Worm (Caenorhabditis elegans) whole organism, young adult: ENCODE data around the gene ral-1.
A peak's percentile ranks its signal among the peaks of the same experiment; 100 is the strongest.

ENCODE experiments used
- B0019.2 ChIP-seq: fragments of 200-800 bp; sonication (Bioruptor generic); conservative IDR thresholded peaks from 2 replicates; pipeline ENCODE4 v1.3.6; 2022; ENCODE audit warnings: missing genetic modification reagents, missing genetic modification characterization, missing compliant biosample characterization
- B0261.1 ChIP-seq: sonication (generic microtip); optimal IDR thresholded peaks from 2 replicates; lab custom pipeline; 2016; ENCODE audit warnings: mild to moderate bottlenecking, missing genetic modification characterization, moderate library complexity, missing compliant biosample characterization
- B0336.3 ChIP-seq: fragments of 200-800 bp; sonication (Bioruptor generic); IDR thresholded peaks from 2 replicates; pipeline ENCODE4 v1.3.6; 2022; ENCODE audit warnings: missing genetic modification characterization, missing compliant biosample characterization
- C06A6.2 ChIP-seq: fragments of 200-800 bp; sonication (Bioruptor generic); conservative IDR thresholded peaks from 2 replicates; pipeline ENCODE4 v1.3.6; 2022; ENCODE audit warnings: missing genetic modification characterization, missing compliant biosample characterization
- F10E7.11 ChIP-seq: sonication (generic microtip); optimal IDR thresholded peaks from 2 replicates; lab custom pipeline; 2017; ENCODE audit warnings: mild to moderate bottlenecking, missing genetic modification characterization, moderate library complexity, missing compliant biosample characterization
- F37B4.10 ChIP-seq: fragments of 200-800 bp; sonication (Bioruptor generic); IDR thresholded peaks from 2 replicates; pipeline ENCODE4 v1.3.6; 2022; ENCODE audit warnings: missing genetic modification characterization, missing compliant biosample characterization
- K12H6.12 ChIP-seq: fragments of 200-800 bp; sonication (Bioruptor generic); optimal IDR thresholded peaks from 2 replicates; lab custom pipeline; 2018; ENCODE audit warnings: mild to moderate bottlenecking, missing genetic modification characterization, missing compliant biosample characterization
- Y67H2A.10 ChIP-seq: fragments of 200-800 bp; sonication (Bioruptor generic); conservative IDR thresholded peaks from 2 replicates; pipeline ENCODE4 v1.3.6; 2022; ENCODE audit warnings: missing genetic modification reagents, missing genetic modification characterization, missing compliant biosample characterization
- Y79H2A.3 ChIP-seq: fragments of 200-800 bp; sonication (Bioruptor generic); conservative IDR thresholded peaks from 2 replicates; pipeline ENCODE4 v1.3.6; 2022; ENCODE audit warnings: missing genetic modification reagents, missing genetic modification characterization, missing compliant biosample characterization
- akir-1 ChIP-seq: fragments of 200-800 bp; sonication (Bioruptor generic); optimal IDR thresholded peaks from 2 replicates; lab custom pipeline; 2018; ENCODE audit warnings: mild to moderate bottlenecking, missing genetic modification characterization, moderate library complexity, missing compliant biosample characterization
- attf-5 ChIP-seq: fragments of 200-800 bp; sonication (Bioruptor generic); optimal IDR thresholded peaks from 2 replicates; lab custom pipeline; 2018; ENCODE audit warnings: mild to moderate bottlenecking, missing genetic modification characterization, missing compliant biosample characterization
- attf-6 ChIP-seq: fragments of 200-800 bp; sonication (Bioruptor generic); IDR thresholded peaks from 2 replicates; pipeline ENCODE4 v1.3.6; 2022; ENCODE audit warnings: missing genetic modification reagents, missing genetic modification characterization, missing compliant biosample characterization
- ccch-3 ChIP-seq: fragments of 200-800 bp; sonication (Bioruptor generic); optimal IDR thresholded peaks from 2 replicates; lab custom pipeline; 2018; ENCODE audit warnings: mild to moderate bottlenecking, missing genetic modification characterization, missing compliant biosample characterization
- cebp-1 ChIP-seq, 2 experiments: fragments of 200-800 bp in 1 of 2; sonication (Bioruptor generic) in 1 of 2; sonication (generic microtip) in 1 of 2; IDR thresholded peaks in 1 of 2; optimal IDR thresholded peaks in 1 of 2; 2 replicates each; pipeline versions ENCODE4 v1.3.6 to Lab custom; 2017 to 2022; ENCODE audit warnings: missing compliant biosample characterization in 2 of 2, missing genetic modification characterization in 2 of 2, mild to moderate bottlenecking in 1 of 2, missing genetic modification reagents in 1 of 2, moderate library complexity in 1 of 2
- ceh-100 ChIP-seq: fragments of 200-800 bp; sonication (Bioruptor generic); IDR thresholded peaks from 2 replicates; pipeline ENCODE4 v1.3.6; 2022; ENCODE audit warnings: missing genetic modification reagents, missing genetic modification characterization, missing compliant biosample characterization
- ceh-79 ChIP-seq: sonication (generic microtip); optimal IDR thresholded peaks from 2 replicates; lab custom pipeline; 2017; ENCODE audit warnings: mild to moderate bottlenecking, missing genetic modification characterization, missing compliant biosample characterization
- die-1 ChIP-seq: sonication (generic microtip); optimal IDR thresholded peaks from 2 replicates; lab custom pipeline; 2016; ENCODE audit warnings: missing genotype, mild to moderate bottlenecking, missing genetic modification characterization, missing compliant biosample characterization
- dox-1 ChIP-seq: fragments of 200-800 bp; sonication (Bioruptor generic); IDR thresholded peaks from 2 replicates; pipeline ENCODE4 v1.3.6; 2022; ENCODE audit warnings: missing genetic modification reagents, missing genetic modification characterization, missing compliant biosample characterization
- dpff-1 ChIP-seq: sonication (generic microtip); optimal IDR thresholded peaks from 2 replicates; lab custom pipeline; 2017; ENCODE audit warnings: mild to moderate bottlenecking, missing genetic modification characterization, missing compliant biosample characterization
- egl-44 ChIP-seq: fragments of 200-800 bp; sonication (Bioruptor generic); IDR thresholded peaks from 2 replicates; pipeline ENCODE4 v1.3.6; 2022; ENCODE audit warnings: missing genetic modification reagents, missing genetic modification characterization, missing compliant biosample characterization
- ets-4 ChIP-seq: fragments of 200-800 bp; sonication (Bioruptor generic); optimal IDR thresholded peaks from 2 replicates; lab custom pipeline; 2018; ENCODE audit warnings: mild to moderate bottlenecking, missing genetic modification characterization, missing compliant biosample characterization
- fkh-3 ChIP-seq: sonication (generic microtip); optimal IDR thresholded peaks from 2 replicates; lab custom pipeline; 2016; ENCODE audit warnings: mild to moderate bottlenecking, missing genetic modification characterization, missing compliant biosample characterization
- gei-17 ChIP-seq: fragments of 200-800 bp; sonication (Bioruptor generic); optimal IDR thresholded peaks from 2 replicates; lab custom pipeline; 2018; ENCODE audit warnings: mild to moderate bottlenecking, missing genetic modification characterization, missing compliant biosample characterization
- hmg-1.2 ChIP-seq: fragments of 200-800 bp; sonication (Bioruptor generic); IDR thresholded peaks from 2 replicates; pipeline ENCODE4 v1.3.6; 2022; ENCODE audit warnings: missing genetic modification reagents, missing genetic modification characterization, missing compliant biosample characterization
- hrde-1 ChIP-seq: sonication (generic microtip); optimal IDR thresholded peaks from 2 replicates; lab custom pipeline; 2016; ENCODE audit warnings: missing genetic modification characterization, mild to moderate bottlenecking, missing compliant biosample characterization, moderate library complexity, missing genotype, missing genetic modification reagents, borderline replicate concordance
- mxl-1 ChIP-seq: sonication (generic microtip); optimal IDR thresholded peaks from 2 replicates; lab custom pipeline; 2016; ENCODE audit warnings: missing genetic modification characterization, missing compliant biosample characterization
- nfya-2 ChIP-seq: fragments of 200-800 bp; sonication (Bioruptor generic); IDR thresholded peaks from 2 replicates; pipeline ENCODE4 v1.3.6; 2022; ENCODE audit warnings: missing genetic modification reagents, missing genetic modification characterization, missing compliant biosample characterization
- nfyb-1 ChIP-seq: fragments of 200-800 bp; sonication (Bioruptor generic); IDR thresholded peaks from 2 replicates; pipeline ENCODE4 v1.3.6; 2022; ENCODE audit warnings: missing genetic modification reagents, missing genetic modification characterization, missing compliant biosample characterization
- nhr-179 ChIP-seq: sonication (generic microtip); optimal IDR thresholded peaks from 2 replicates; lab custom pipeline; 2016; ENCODE audit warnings: mild to moderate bottlenecking, missing genetic modification characterization, missing compliant biosample characterization
- rcor-1 ChIP-seq: fragments of 200-800 bp; sonication (Bioruptor generic); IDR thresholded peaks from 2 replicates; pipeline ENCODE4 v1.3.6; 2022; ENCODE audit warnings: missing genetic modification reagents, missing genetic modification characterization, missing compliant biosample characterization
- repo-1 ChIP-seq: sonication (generic microtip); optimal IDR thresholded peaks from 2 replicates; lab custom pipeline; 2017; ENCODE audit warnings: mild to moderate bottlenecking, missing genetic modification characterization, missing compliant biosample characterization
- snpc-4 ChIP-seq, 5 experiments: fragments of 150-350 bp in 1 of 5; sonication (generic microtip) in 4 of 5; optimal IDR thresholded peaks; 2 replicates each; lab custom pipeline; 2014 to 2018; ENCODE audit warnings: missing genetic modification characterization in 5 of 5, missing biosample characterization in 3 of 5, antibody characterized with exemption in 2 of 5, mild to moderate bottlenecking in 2 of 5, missing compliant biosample characterization in 2 of 5, missing genotype in 2 of 5, moderate library complexity in 2 of 5, missing genetic modification reagents in 1 of 5
- ztf-18 ChIP-seq: sonication (generic microtip); optimal IDR thresholded peaks from 2 replicates; lab custom pipeline; 2016; ENCODE audit warnings: missing genotype, mild to moderate bottlenecking, missing genetic modification characterization, missing compliant biosample characterization
- ztf-3 ChIP-seq: fragments of 200-800 bp; sonication (Bioruptor generic); optimal IDR thresholded peaks from 2 replicates; lab custom pipeline; 2018; ENCODE audit warnings: mild to moderate bottlenecking, missing genetic modification characterization, missing compliant biosample characterization
- ztf-6 ChIP-seq: fragments of 200-800 bp; sonication (Bioruptor generic); IDR thresholded peaks from 2 replicates; pipeline ENCODE4 v1.3.6; 2022; ENCODE audit warnings: missing genetic modification reagents, missing genetic modification characterization, missing compliant biosample characterization

Gene ral-1

ce11 chrIII:3310876-3311597 lies at the start of gene ral-1:
Gene ral-1 (plus strand): TSS chrIII:3311310.
- TF ChIP-seq F10E7.11 (tag; lab: Kevin White, UChicago) (no peak), ztf-18 (no peak), ceh-100 (GFP tag; lab: Robert Waterston, UW) (no peak), hmg-1.2 (peak; percentile 88), hrde-1 (tag; lab: Kevin White, UChicago) (no peak), ceh-79 (tag; lab: Kevin White, UChicago) (no peak), nfyb-1 (GFP tag; lab: Robert Waterston, UW) (no peak), nfya-2 (GFP tag; lab: Robert Waterston, UW) (no peak), snpc-4 (GFP tag; optimal IDR thresholded peaks at IDR 0.05; lab: Kevin White, UChicago) (no peak), snpc-4 (tag; optimal IDR thresholded peaks at IDR 0.05; lab: Kevin White, UChicago) (no peak), rcor-1 (GFP tag; lab: Robert Waterston, UW) (no peak), cebp-1 (GFP tag; IDR thresholded peaks at IDR 0.05; lab: Robert Waterston, UW) (no peak; the same call in 1 of the 2 replicates), cebp-1 (tag; optimal IDR thresholded peaks at IDR 0.05; lab: Kevin White, UChicago) (peak; percentile 89), die-1 (tag; lab: Kevin White, UChicago) (no peak)

ce11 chrIII:3263696-3264095 lies 47.4 kb upstream of the ral-1 start:
- no peak for TF ChIP-seq B0019.2 (GFP tag; lab: Robert Waterston, UW)
- TF ChIP-seq C06A6.2 (GFP tag; lab: Robert Waterston, UW): no peak
- no peak for TF ChIP-seq K12H6.12 (tag; lab: Kevin White, UChicago)
- no peak for TF ChIP-seq ztf-3 (GFP tag; lab: Kevin White, UChicago)
- TF ChIP-seq Y67H2A.10 (GFP tag; lab: Robert Waterston, UW): no peak
- TF ChIP-seq repo-1 (tag; lab: Kevin White, UChicago): no peak
- no peak for TF ChIP-seq nhr-179 (tag; lab: Kevin White, UChicago)
- TF ChIP-seq dpff-1 (tag; lab: Kevin White, UChicago): no peak
- no peak for TF ChIP-seq akir-1 (GFP tag; lab: Kevin White, UChicago)
- no peak for TF ChIP-seq attf-6
- TF ChIP-seq B0261.1 (tag; lab: Kevin White, UChicago): no peak
- no peak for TF ChIP-seq Y79H2A.3 (GFP tag; lab: Robert Waterston, UW)
- no peak for TF ChIP-seq mxl-1
- TF ChIP-seq ccch-3: no peak

ce11 chrIII:3266602-3267001 lies 44.5 kb upstream of the ral-1 start, which contains the start of gene Y53G8AM.7:
Gene Y53G8AM.7 (minus strand): TSS chrIII:3266702.
- TF ChIP-seq F37B4.10 (GFP tag; lab: Robert Waterston, UW) (no peak), attf-5 (GFP tag; lab: Kevin White, UChicago) (no peak), dox-1 (GFP tag; lab: Robert Waterston, UW) (no peak), gei-17 (GFP tag; lab: Kevin White, UChicago) (no peak), egl-44 (GFP tag; lab: Robert Waterston, UW) (no peak), ztf-6 (GFP tag; lab: Robert Waterston, UW) (no peak), B0261.1 (tag; lab: Kevin White, UChicago) (no peak), ets-4 (GFP tag; lab: Kevin White, UChicago) (no peak), fkh-3 (tag; lab: Kevin White, UChicago) (no peak), B0336.3 (GFP tag; lab: Robert Waterston, UW) (no peak)
